Worm (Caenorhabditis elegans) whole organism, L4/young adult: ENCODE results near the gene nhr-168.

Experiments used
- W03F9.2 ChIP-seq: fragments of 150-350 bp; optimal IDR thresholded peaks from 2 replicates; lab custom pipeline; 2014; ENCODE audit warnings: missing biosample characterization, missing genetic modification characterization
- dao-5 ChIP-seq: sonication (generic microtip); optimal IDR thresholded peaks from 2 replicates; lab custom pipeline; 2016; ENCODE audit warnings: missing genotype, missing genetic modification characterization, moderate library complexity, missing compliant biosample characterization
- him-1 ChIP-seq: sonication (generic microtip); optimal IDR thresholded peaks from 2 replicates; lab custom pipeline; 2016; ENCODE audit warnings: missing genotype, missing genetic modification reagents, missing genetic modification characterization, missing compliant biosample characterization

nhr-168 gene

ce11 chrV:13299398-13299797, 34.3 kb downstream of the nhr-168 start:
- TF ChIP-seq dao-5 = no peak
- TF ChIP-seq W03F9.2 (tag; lab: Kevin White, UChicago) = no peak
- no peak for TF ChIP-seq him-1

DNA sequence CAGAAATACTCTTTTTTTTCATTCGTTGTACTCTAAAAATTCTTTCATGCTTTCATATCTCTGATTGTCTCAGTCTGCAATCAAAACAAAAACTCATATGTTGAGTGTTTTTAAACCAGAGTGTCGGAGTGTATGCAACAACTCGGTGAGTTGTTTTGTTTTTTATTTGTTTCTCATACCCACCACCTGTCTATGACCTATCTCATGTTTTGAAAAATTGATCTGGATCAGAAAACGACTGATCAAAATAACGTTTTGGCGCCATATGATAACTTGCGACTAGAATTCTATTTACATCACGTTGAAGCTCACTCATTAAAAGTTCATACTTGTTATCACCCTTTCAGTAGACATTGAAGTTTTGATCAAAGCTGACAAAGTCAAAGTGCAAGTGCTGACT, 35.0 kb downstream of the nhr-168 start:
- TF ChIP-seq W03F9.2 (tag; lab: Kevin White, UChicago) (no peak), dao-5 (no peak), him-1 (no peak)

- no peak for TF ChIP-seq W03F9.2 (tag; lab: Kevin White, UChicago)
- no peak for TF ChIP-seq dao-5
- TF ChIP-seq him-1 = no peak
Measured at ce11 chrV:13297220-13297619, 36.5 kb downstream of the nhr-168 start, which contains the start of gene C26E1.1. Gene C26E1.1 (plus strand): TSS chrV:13297520.

DNA sequence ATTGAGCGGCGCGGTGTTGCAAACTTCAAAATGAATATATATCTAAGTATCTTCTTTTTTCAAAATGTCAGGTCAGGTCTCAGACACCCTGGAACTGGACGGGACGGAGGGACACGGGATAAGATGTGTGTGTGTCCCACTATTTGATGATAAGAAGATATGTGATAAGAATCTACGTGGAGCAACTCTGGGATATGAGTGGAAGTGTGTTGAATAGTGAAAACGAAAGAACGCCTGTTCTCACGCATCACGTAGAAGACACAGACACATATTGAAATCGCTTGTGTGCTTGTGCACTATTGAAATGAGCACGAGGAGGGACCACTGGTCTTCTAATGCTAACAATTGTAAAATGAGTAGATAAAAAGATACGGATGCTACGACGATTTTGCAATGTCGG, 37.8 kb downstream of the nhr-168 start, which contains the start of gene uig-1:
uig-1 (minus strand) TSS at position 120 of the 400 bp plus-strand sequence.
- TF ChIP-seq W03F9.2 (tag; lab: Kevin White, UChicago) = no peak
- no peak for TF ChIP-seq dao-5
- TF ChIP-seq him-1 = no peak

- TF ChIP-seq W03F9.2 (tag; lab: Kevin White, UChicago) (no peak), dao-5 (no peak), him-1 (no peak)
Measured at ce11 chrV:13294507-13294906, 39.2 kb downstream of the nhr-168 start.

DNA sequence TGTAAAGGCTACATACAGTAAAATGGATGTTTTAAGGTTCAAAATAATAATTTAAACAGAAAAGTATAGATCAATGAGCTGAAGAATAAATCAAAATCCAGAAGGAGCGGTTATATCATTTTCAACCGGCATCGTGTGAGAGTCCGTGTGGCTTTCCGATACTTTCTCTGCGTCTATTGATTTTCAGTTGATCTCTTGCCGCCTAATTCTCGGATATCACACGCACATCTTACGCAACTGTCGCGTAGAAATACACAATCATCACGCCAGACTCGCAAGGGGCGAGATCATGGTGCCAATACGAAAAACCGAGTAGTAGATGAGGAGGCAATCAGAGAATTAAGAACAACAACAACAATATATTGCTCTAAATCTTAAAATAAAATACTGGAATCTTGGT, 44.8 kb downstream of the nhr-168 start:
- TF ChIP-seq dao-5 = no peak
- no peak for TF ChIP-seq W03F9.2 (tag; lab: Kevin White, UChicago)
- no peak for TF ChIP-seq him-1

DNA sequence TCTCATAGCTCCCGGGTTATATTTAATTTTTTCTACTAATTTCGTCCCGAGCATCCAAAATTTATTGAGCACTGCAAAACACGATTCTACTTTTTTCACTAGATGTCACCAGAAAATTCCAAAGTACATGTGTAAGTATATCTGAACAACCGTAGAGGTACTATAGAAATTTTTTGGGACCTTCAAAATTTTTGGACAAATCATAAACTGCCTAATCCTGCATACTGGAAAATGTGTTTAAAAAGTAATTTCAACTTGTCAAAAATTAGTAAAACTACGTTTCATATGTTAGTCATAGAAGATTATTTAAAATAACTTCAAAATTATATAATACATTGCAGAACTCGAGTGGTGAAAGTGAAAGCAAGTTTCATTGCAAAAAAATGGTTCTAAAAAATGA, 47.1 kb downstream of the nhr-168 start:
- TF ChIP-seq W03F9.2 (tag; lab: Kevin White, UChicago) (no peak), dao-5 (no peak), him-1 (no peak)

DNA sequence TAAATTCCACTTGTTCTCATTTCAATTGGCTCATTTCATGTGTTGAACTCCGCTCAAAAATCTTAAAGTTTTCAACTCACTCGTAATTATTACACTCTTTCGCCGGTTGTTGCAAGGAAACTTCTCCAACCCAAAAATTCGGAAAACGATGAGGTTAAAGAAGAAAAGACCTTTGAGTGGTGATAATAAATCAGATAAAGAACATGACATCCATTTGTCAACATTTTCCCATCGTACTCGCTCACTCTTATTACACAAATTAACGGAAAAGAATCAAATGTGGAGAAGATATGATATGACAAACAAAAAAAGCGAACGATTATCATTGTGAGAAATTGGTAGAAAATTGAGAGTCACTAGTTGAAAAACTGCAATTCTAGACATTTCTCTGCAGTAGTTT, 48.4 kb downstream of the nhr-168 start:
- TF ChIP-seq him-1 (no peak), dao-5 (no peak), W03F9.2 (tag; lab: Kevin White, UChicago) (no peak)

ce11 chrV:13282958-13283357, 50.7 kb downstream of the nhr-168 start:
- no peak for TF ChIP-seq W03F9.2 (tag; lab: Kevin White, UChicago)
- no peak for TF ChIP-seq dao-5
- TF ChIP-seq him-1 = no peak
